Worm (Caenorhabditis elegans): ENCODE results near the gene osta-3.

ce11 chrII:14799367-14799766, 13.0 kb upstream of the osta-3 start:
- TF ChIP-seq lin-39 (tag; optimal IDR thresholded peaks at IDR 0.05) (no peak), ceh-82 (tag; optimal IDR thresholded peaks at IDR 0.05) (no peak), elt-1 (tag; optimal IDR thresholded peaks at IDR 0.05) (no peak), nhr-11 (tag; optimal IDR thresholded peaks at IDR 0.05) (no peak), elt-3 (tag; optimal IDR thresholded peaks at IDR 0.05) (no peak), nhr-25 (tag; optimal IDR thresholded peaks at IDR 0.05) (no peak), nhr-12 (tag; optimal IDR thresholded peaks at IDR 0.05) (no peak), lin-13 (GFP tag; optimal IDR thresholded peaks at IDR 0.05) (no peak), ceh-16 (tag; optimal IDR thresholded peaks at IDR 0.05) (no peak), ZK546.5 (tag; optimal IDR thresholded peaks at IDR 0.05) (no peak), alr-1 (tag; optimal IDR thresholded peaks at IDR 0.05) (no peak), mdl-1 (tag; optimal IDR thresholded peaks at IDR 0.05) (no peak), snpc-4 (tag; optimal IDR thresholded peaks at IDR 0.05) (no peak)

Measured in whole organism, L2 larva.